Fruit fly (Drosophila melanogaster) Kc167 (cell line): ENCODE data around the gene Ask1.

Experiments used
- Myc ChIP-seq: fragments of >200 bp; optimal IDR thresholded peaks from 2 replicates; lab custom pipeline; 2017; ENCODE audit warnings: missing external identifiers
- Sin3A ChIP-seq: fragments of >200 bp; optimal IDR thresholded peaks from 2 replicates; lab custom pipeline; 2018; ENCODE audit warnings: missing external identifiers
- h ChIP-seq: fragments of >200 bp; optimal IDR thresholded peaks from 3 replicates; lab custom pipeline; 2018; ENCODE audit warnings: missing external identifiers
- insv ChIP-seq: fragments of >200 bp; optimal IDR thresholded peaks from 3 replicates; lab custom pipeline; 2018; ENCODE audit warnings: missing external identifiers
- psq ChIP-seq: fragments of >200 bp; optimal IDR thresholded peaks from 2 replicates; lab custom pipeline; 2017; ENCODE audit warnings: missing external identifiers
- ttk ChIP-seq: sonication (Bioruptor generic); optimal IDR thresholded peaks from 2 replicates; lab custom pipeline; 2017; ENCODE audit warnings: missing external identifiers

Ask1 gene

dm6 chr3R:19879470-19880052, at the start of gene Ask1:
Gene Ask1, plus strand, starts transcription at chr3R:19879719.
- TF ChIP-seq Myc (lab: Kevin White, UChicago) (no peak), ttk (lab: Kevin White, UChicago) (no peak)

- TF ChIP-seq h (lab: Kevin White, UChicago): no peak
- TF ChIP-seq Myc (lab: Kevin White, UChicago): no peak
- TF ChIP-seq Sin3A (lab: Kevin White, UChicago): no peak
- no peak for TF ChIP-seq ttk (lab: Kevin White, UChicago)
- no peak for TF ChIP-seq insv (lab: Kevin White, UChicago)
Observed at dm6 chr3R:19830973-19831372, 48.5 kb upstream of the Ask1 start.

dm6 chr3R:19833546-19833945, 46.0 kb upstream of the Ask1 start:
- TF ChIP-seq Sin3A (lab: Kevin White, UChicago): no peak
- TF ChIP-seq psq (lab: Kevin White, UChicago): no peak
- no peak for TF ChIP-seq h (lab: Kevin White, UChicago)
- no peak for TF ChIP-seq insv (lab: Kevin White, UChicago)

DNA sequence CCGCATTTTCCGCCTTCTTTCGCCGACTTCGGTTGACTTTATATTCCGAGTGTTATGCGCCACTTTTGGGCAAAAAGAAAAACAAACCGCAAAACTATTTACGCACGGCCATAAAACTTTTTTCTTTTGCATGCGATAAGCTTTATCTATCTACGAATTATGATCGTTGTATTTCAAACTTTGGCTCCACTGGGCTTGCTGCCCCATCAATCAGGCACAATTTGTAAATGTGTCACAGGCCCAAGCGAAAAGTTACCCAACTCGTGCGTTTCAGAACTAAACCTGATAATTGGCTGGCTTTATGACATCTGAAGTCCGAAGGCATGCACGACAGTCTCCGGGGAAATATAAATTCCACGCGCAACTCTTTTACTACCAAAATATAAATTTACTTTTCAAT, 45.6 kb upstream of the Ask1 start:
- TF ChIP-seq Myc (lab: Kevin White, UChicago) (no peak), ttk (lab: Kevin White, UChicago) (no peak), psq (lab: Kevin White, UChicago) (no peak), insv (lab: Kevin White, UChicago) (no peak), Sin3A (lab: Kevin White, UChicago) (no peak), h (lab: Kevin White, UChicago) (no peak)

DNA sequence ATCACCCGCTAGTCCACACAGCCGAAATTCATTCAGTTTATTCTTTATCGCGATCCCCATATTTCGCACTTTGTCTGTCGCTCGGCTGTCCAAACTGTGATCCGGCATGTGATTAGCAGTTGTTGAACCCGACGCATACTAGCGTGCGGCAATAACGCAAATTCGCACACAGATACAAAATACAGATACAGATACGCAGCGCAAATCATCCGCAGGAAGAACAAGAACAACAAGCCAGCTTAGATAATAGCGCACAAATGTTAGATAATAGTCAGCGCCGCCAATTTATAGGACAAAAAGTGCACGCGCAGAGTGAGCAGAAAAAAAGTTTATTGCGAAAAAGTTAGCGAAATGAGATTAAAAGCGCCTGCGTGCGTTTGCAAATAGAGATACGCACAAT, 44.5 kb upstream of the Ask1 start:
- TF ChIP-seq Myc (lab: Kevin White, UChicago) (no peak), insv (lab: Kevin White, UChicago) (no peak), ttk (lab: Kevin White, UChicago) (no peak), h (lab: Kevin White, UChicago) (no peak), Sin3A (lab: Kevin White, UChicago) (no peak), psq (lab: Kevin White, UChicago) (no peak)

dm6 chr3R:19836687-19837086, 42.8 kb upstream of the Ask1 start, which contains the start of gene bnl:
Gene bnl, minus strand, starts transcription at chr3R:19836817.
- TF ChIP-seq psq (lab: Kevin White, UChicago) (no peak), ttk (lab: Kevin White, UChicago) (no peak), insv (lab: Kevin White, UChicago) (no peak), h (lab: Kevin White, UChicago) (no peak), Myc (lab: Kevin White, UChicago) (no peak), Sin3A (lab: Kevin White, UChicago) (no peak)

DNA sequence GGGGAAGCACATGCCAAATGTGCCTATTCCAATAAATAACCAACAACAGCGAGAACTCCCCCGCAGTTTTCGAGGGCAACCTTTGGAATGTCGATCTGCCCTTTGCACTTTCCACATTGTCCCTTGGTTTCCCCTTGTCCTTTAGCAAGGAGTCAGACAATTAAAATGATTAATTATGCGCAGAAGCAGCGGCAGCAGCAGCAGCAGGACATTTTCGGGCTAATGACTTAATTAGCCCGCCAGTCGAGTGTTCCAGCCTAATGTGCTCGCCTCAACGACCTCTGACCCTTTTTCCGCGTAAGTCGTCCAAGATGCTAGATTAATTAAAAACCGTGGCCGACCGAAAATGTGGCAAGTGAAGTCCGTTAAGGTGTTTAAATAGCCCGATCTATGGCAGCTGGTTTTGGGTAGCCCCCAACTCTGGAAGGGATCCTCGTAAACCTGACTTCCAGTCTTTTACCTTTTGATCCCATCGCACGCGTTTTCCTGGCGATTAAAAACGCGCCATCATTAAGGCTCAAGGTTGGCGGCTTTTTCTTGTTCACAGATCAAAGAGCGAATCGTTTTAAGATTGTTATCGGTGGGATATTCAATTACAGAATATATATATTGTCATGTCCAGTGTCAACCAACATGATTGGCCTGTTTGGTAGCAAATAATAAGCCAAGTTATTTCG, 40.5 kb upstream of the Ask1 start:
- TF ChIP-seq h (lab: Kevin White, UChicago): no peak
- no peak for TF ChIP-seq insv (lab: Kevin White, UChicago)
- no peak for TF ChIP-seq Myc (lab: Kevin White, UChicago)
- TF ChIP-seq ttk (lab: Kevin White, UChicago): no peak

DNA sequence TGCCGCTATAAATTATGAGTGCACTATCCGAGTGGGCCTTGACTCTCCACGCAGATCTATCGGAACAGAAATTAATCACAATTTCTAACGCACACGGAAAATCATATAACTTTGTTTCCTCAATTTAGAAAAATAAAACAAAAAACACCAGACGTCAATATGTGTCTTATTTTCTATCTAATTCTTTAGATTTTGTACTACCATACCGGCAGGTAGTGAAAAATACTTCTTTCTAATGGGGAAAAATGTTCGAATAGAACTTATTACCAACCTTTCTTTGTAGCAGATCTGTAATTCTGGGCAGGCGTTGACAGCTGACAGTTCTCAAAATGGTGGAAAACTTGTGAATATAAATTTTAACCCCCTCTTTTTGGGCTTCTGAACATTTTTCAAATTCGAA, 39.0 kb upstream of the Ask1 start, which contains the start of gene CG31459:
CG31459 (plus strand) TSS at position 301 of the 400 bp plus-strand sequence.
- TF ChIP-seq ttk (lab: Kevin White, UChicago) (no peak), Myc (lab: Kevin White, UChicago) (no peak), psq (lab: Kevin White, UChicago) (no peak), Sin3A (lab: Kevin White, UChicago) (no peak), insv (lab: Kevin White, UChicago) (no peak), h (lab: Kevin White, UChicago) (no peak)

DNA sequence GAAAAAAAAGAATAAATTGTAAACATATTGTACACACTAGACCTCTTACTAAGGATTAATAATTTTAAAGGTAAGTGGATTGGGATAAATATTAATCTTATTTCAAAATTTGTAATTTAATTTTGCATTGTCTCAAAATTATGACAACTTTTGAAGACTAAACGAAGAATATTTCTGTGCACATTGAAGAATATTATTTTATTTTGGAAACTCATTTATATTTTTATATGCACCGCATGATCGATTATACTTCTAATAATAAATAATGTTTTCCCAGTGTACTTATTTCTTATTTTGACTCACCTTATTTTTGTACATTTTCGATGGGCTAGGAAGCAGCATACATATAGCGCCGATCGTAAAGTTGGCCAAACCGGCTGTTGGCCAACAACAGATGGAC, 35.6 kb upstream of the Ask1 start:
- no peak for TF ChIP-seq Myc (lab: Kevin White, UChicago)
- TF ChIP-seq h (lab: Kevin White, UChicago): no peak
- no peak for TF ChIP-seq insv (lab: Kevin White, UChicago)
- no peak for TF ChIP-seq ttk (lab: Kevin White, UChicago)
- TF ChIP-seq psq (lab: Kevin White, UChicago): no peak

- no peak for TF ChIP-seq Sin3A (lab: Kevin White, UChicago)
- no peak for TF ChIP-seq h (lab: Kevin White, UChicago)
- TF ChIP-seq Myc (lab: Kevin White, UChicago): no peak
- TF ChIP-seq insv (lab: Kevin White, UChicago): no peak
- TF ChIP-seq psq (lab: Kevin White, UChicago): no peak
- TF ChIP-seq ttk (lab: Kevin White, UChicago): no peak
Observed at dm6 chr3R:19846870-19847590, 32.5 kb upstream of the Ask1 start, which contains the start of gene MICU3. Gene MICU3, plus strand, starts transcription at chr3R:19847311.

- TF ChIP-seq psq (lab: Kevin White, UChicago) (peak; percentile 57), insv (lab: Kevin White, UChicago) (no peak)
Observed at dm6 chr3R:19847591-19848256, 31.8 kb upstream of the Ask1 start.
